Fruit fly (Drosophila melanogaster) S2 (cell line): ENCODE data around the gene CG5087.

ENCODE experiments used
- CG8478 ChIP-seq: fragments of >200 bp; optimal IDR thresholded peaks from 2 replicates; lab custom pipeline; 2018
- CTCF ChIP-seq, 2 experiments: fragments of >200 bp; optimal IDR thresholded peaks; 2 replicates each; lab custom pipeline; 2018

- TF ChIP-seq CTCF (optimal IDR thresholded peaks at IDR 0.05; lab: Kevin White, UChicago) (no peak), CG8478 (no peak)
Observed at dm6 chr3L:8979780-8980179, 18.2 kb upstream of the CG5087 start, which contains the start of gene CG5644.
